Worm (Caenorhabditis elegans) whole organism, midembryonic: ENCODE measurements around the gene orc-3.

ENCODE experiments used
- T22C8.4 ChIP-seq: fragments of 200-800 bp; sonication (Bioruptor generic); IDR thresholded peaks from 2 replicates; pipeline ENCODE4 v1.3.6; 2022; ENCODE audit warnings: missing genetic modification characterization, missing compliant biosample characterization
- cog-1 ChIP-seq: sonication (generic microtip); optimal IDR thresholded peaks from 2 replicates; lab custom pipeline; 2016; ENCODE audit warnings: missing genetic modification characterization, missing compliant biosample characterization
- flt-1 ChIP-seq: fragments of 200-800 bp; sonication (Bioruptor generic); IDR thresholded peaks from 2 replicates; pipeline ENCODE4 v1.3.6; 2022; ENCODE audit warnings: missing genetic modification characterization, missing compliant biosample characterization
- klf-2 ChIP-seq: fragments of 200-800 bp; sonication (Bioruptor generic); conservative IDR thresholded peaks from 2 replicates; pipeline ENCODE4 v1.3.6; 2022; ENCODE audit warnings: missing genetic modification reagents, missing genetic modification characterization, missing compliant biosample characterization
- med-1 ChIP-seq: sonication (generic microtip); optimal IDR thresholded peaks from 2 replicates; lab custom pipeline; 2017; ENCODE audit warnings: missing genetic modification characterization, mild to moderate bottlenecking, missing compliant biosample characterization, antibody characterized with exemption, missing genetic modification reagents; ENCODE audit not compliant: insufficient read depth
- ref-1 ChIP-seq: fragments of 200-800 bp; sonication (Bioruptor generic); conservative IDR thresholded peaks from 2 replicates; pipeline ENCODE4 v1.3.6; 2022; ENCODE audit warnings: missing genetic modification reagents, missing genetic modification characterization, missing compliant biosample characterization
- tab-1 ChIP-seq: fragments of 200-800 bp; sonication (Bioruptor generic); IDR thresholded peaks from 2 replicates; pipeline ENCODE4 v1.3.6; 2022; ENCODE audit warnings: missing genetic modification characterization, missing compliant biosample characterization
- ztf-23 ChIP-seq: fragments of 200-800 bp; sonication (Bioruptor generic); IDR thresholded peaks from 2 replicates; pipeline ENCODE4 v1.3.6; 2022; ENCODE audit warnings: missing genetic modification reagents, missing genetic modification characterization, missing compliant biosample characterization
- ztf-29 ChIP-seq: fragments of 200-800 bp; sonication (Bioruptor generic); IDR thresholded peaks from 2 replicates; pipeline ENCODE4 v1.3.6; 2022; ENCODE audit warnings: missing genetic modification reagents, missing genetic modification characterization, missing compliant biosample characterization

orc-3 gene

DNA sequence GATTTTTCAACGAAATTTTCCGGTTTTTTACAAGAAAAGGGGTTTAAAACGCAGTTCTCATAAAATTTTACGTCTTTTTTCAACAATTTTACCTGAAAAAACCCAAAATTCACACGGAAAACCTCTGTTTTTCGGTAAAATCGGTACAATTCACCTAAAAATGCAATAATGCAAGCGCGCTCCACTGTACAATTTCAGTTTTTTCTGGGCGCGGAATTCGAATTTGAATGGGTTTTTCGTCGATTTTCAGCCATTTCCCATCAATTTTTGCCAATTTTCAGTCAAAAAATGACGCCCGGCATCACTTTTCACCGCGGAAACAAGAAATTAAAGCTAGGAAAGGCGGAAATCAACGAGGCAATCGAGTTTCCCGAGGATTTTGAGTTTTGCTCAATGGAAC is at the start of gene orc-3:
Gene orc-3 (plus strand): TSS at position 282 of the 400 bp plus-strand sequence.
- no peak for TF ChIP-seq cog-1
- TF ChIP-seq T22C8.4 (GFP tag; lab: Robert Waterston, UW): no peak

DNA sequence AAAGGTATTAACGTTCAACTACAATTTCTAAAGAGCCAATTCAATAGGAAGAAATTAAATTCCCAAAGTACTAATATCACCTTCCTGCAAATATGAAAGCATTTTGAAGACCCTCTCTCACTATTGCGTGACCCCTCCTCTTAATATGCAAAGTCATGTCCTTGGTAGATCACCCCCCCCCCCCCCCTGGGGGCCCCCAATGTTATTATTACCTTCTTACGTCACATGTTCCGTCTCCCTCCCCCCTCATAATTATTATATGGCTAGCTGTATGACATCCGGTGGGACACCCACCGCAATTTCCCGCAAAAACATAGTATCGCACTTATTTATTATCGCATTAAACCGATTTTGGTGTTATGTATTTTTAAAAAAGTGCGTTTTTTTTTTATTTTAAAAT is 46.0 kb upstream of the orc-3 start:
- TF ChIP-seq cog-1 (no peak), klf-2 (GFP tag; lab: Robert Waterston, UW) (no peak), T22C8.4 (GFP tag; lab: Robert Waterston, UW) (no peak), ref-1 (GFP tag; lab: Robert Waterston, UW) (no peak), flt-1 (no peak), ztf-29 (GFP tag; lab: Robert Waterston, UW) (no peak), tab-1 (GFP tag; lab: Robert Waterston, UW) (no peak), med-1 (no peak), ztf-23 (GFP tag; lab: Robert Waterston, UW) (no peak)

DNA sequence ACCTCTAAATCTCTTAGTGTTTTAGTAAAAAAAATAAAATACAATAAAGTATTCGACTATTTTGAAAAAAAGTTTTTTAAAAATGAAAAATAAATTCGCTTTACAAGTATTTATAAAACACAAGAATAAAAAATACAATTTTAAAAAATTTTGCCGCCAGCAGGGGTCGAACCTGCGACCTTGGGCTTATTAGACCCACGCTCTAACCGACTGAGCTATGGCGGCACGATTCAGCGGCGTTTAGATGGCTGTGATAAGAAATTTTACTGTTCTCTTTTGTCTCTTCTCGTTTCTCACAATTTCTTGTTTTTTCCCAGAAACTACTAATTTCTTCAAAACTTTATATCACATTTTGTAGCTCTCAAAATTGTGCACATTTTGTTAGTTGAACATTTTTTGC is 44.7 kb upstream of the orc-3 start:
- TF ChIP-seq med-1 (no peak), ref-1 (GFP tag; lab: Robert Waterston, UW) (no peak), T22C8.4 (GFP tag; lab: Robert Waterston, UW) (no peak), klf-2 (GFP tag; lab: Robert Waterston, UW) (no peak), cog-1 (no peak), ztf-23 (GFP tag; lab: Robert Waterston, UW) (no peak), ztf-29 (GFP tag; lab: Robert Waterston, UW) (no peak), tab-1 (GFP tag; lab: Robert Waterston, UW) (no peak), flt-1 (no peak)

DNA sequence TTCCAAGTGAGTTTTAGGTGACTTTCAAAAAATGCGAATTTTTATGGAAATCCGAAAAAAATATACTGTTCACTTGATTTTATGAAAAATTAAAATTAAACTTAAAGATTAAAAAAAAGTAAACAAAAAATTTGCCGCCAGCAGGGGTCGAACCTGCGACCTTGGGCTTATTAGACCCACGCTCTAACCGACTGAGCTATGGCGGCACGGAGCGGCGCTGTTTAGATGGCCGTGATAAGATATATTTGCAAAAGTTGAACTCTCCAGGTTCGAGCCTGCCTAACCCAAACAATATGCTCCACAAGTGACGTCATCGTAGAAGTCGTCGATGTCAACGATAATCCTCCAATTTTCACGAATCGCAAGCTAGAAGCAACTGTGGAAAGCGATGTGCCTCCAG is 43.3 kb upstream of the orc-3 start:
- TF ChIP-seq ztf-23 (GFP tag; lab: Robert Waterston, UW): no peak
- no peak for TF ChIP-seq T22C8.4 (GFP tag; lab: Robert Waterston, UW)
- no peak for TF ChIP-seq ztf-29 (GFP tag; lab: Robert Waterston, UW)
- TF ChIP-seq klf-2 (GFP tag; lab: Robert Waterston, UW): no peak
- TF ChIP-seq cog-1: no peak
- no peak for TF ChIP-seq ref-1 (GFP tag; lab: Robert Waterston, UW)
- no peak for TF ChIP-seq tab-1 (GFP tag; lab: Robert Waterston, UW)
- no peak for TF ChIP-seq med-1
- TF ChIP-seq flt-1: no peak

DNA sequence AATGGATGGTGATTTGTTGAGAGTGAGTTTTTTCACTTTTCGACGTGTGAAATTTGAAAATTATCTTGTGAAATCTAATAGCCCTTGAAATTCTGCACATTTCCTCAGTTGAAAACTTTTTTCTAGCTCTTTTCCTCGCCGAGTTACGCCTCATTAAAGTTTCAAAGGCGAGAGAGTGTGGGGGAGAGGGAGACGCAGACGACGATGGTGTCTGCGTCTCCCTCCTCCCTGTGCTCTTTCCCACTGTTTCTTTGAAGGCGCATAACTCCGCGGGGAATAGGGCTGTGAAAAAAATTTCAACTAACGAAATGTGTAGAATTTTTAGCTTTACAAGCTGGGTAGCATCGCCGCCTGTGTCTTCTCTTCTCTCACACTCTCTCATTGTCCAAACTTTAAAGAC is 41.5 kb upstream of the orc-3 start:
- TF ChIP-seq tab-1 (GFP tag; lab: Robert Waterston, UW) (no peak), ztf-29 (GFP tag; lab: Robert Waterston, UW) (no peak), ref-1 (GFP tag; lab: Robert Waterston, UW) (no peak), T22C8.4 (GFP tag; lab: Robert Waterston, UW) (no peak), med-1 (no peak), ztf-23 (GFP tag; lab: Robert Waterston, UW) (no peak), klf-2 (GFP tag; lab: Robert Waterston, UW) (no peak), cog-1 (no peak), flt-1 (no peak)

DNA sequence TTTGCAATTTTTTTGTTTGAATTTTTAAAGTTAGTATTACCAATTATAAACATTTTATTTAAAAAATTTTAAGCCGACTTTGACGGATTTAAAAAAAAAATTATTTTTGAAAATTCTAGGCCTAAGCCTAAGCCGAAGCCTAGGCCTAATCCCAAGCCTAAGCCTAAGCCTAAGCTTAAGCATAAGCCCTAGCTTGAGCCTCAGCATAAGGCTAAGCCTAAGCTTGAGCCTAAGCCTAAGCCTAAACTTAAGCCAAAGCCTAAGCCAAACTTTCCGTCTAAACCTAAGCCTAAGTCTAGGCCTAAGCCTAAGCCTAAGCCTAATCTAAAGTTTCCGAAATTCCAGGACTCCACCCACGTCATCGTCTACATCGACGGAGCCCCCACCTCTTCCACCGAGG is 38.3 kb upstream of the orc-3 start:
- TF ChIP-seq med-1 (no peak), T22C8.4 (GFP tag; lab: Robert Waterston, UW) (no peak), flt-1 (no peak), ztf-23 (GFP tag; lab: Robert Waterston, UW) (no peak), ztf-29 (GFP tag; lab: Robert Waterston, UW) (no peak; the same call in 1 of the 2 replicates), tab-1 (GFP tag; lab: Robert Waterston, UW) (no peak), klf-2 (GFP tag; lab: Robert Waterston, UW) (no peak), cog-1 (no peak), ref-1 (GFP tag; lab: Robert Waterston, UW) (no peak)

DNA sequence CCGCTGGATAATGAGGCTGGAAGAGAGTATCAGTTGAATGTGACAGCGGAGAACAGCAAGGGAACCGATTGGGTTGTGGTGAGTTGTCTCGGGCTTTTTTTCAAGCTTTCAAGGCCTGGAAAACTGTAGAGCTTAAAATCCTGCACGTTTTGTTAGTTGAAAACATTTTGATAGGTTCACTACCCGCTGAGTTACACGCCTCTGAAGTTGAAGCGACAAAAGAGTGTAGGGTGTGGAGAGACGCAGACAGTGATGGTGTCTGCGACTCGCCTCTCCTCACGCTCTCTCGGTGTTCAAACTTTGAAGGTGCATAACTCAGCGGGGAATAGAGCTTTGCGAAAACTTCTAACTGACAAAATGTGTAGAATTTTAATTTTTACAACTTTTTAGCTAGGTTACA is 34.6 kb upstream of the orc-3 start:
- TF ChIP-seq flt-1: no peak
- no peak for TF ChIP-seq ref-1 (GFP tag; lab: Robert Waterston, UW)
- no peak for TF ChIP-seq klf-2 (GFP tag; lab: Robert Waterston, UW)
- no peak for TF ChIP-seq T22C8.4 (GFP tag; lab: Robert Waterston, UW)
- no peak for TF ChIP-seq ztf-23 (GFP tag; lab: Robert Waterston, UW)
- no peak for TF ChIP-seq cog-1
- no peak for TF ChIP-seq tab-1 (GFP tag; lab: Robert Waterston, UW)
- TF ChIP-seq ztf-29 (GFP tag; lab: Robert Waterston, UW): no peak
- no peak for TF ChIP-seq med-1

DNA sequence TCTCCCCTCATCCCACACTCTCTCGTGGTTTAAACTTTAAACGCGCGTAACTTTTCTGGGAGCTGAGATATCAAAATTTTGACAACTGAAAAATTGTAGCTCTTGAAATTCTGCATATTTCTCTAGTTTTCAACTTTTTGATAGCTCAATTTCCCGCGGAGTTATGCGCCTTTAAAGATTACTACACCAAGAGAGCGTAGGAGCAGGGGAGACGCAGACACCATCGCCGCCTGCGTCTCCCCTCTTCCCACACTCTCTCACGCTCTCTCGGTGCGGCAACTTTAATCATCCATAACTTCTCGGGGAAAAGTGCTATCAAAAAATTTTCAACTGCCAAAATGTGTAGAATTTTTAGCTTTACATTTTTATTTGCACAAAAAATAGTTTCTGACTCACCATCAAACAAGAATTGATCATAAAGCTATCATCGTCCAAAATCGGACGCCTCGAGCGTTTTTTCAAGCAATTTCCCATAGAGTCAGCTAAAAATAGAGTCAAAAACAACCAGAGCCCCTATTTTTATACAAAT is 31.8 kb upstream of the orc-3 start, which contains the start of gene eak-3:
Gene eak-3 (minus strand): TSS at position 479 of the 529 bp plus-strand sequence.
- TF ChIP-seq ref-1 (GFP tag; lab: Robert Waterston, UW): no peak
- no peak for TF ChIP-seq T22C8.4 (GFP tag; lab: Robert Waterston, UW)
- TF ChIP-seq cog-1: no peak

DNA sequence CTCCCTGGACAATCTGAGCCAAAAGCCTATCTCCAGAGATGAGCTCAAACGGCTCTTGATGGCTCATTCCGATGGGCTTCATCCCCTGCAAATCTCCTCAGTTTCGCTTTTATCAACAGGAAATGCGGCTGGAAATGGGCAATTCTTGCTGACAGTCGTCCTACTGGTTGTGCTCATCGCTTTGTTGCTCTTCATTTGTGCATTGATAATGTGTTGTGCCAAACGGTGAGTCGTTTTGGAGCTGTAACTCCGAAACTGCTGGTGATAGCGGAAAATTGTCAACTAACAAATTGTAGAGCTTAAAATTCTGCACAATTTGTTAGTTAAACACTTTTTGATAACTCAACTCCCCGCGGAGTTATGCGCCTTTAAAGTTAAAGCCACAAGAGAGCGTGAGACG is 28.9 kb upstream of the orc-3 start:
- no peak for TF ChIP-seq ztf-23 (GFP tag; lab: Robert Waterston, UW)
- TF ChIP-seq med-1: no peak
- no peak for TF ChIP-seq ref-1 (GFP tag; lab: Robert Waterston, UW)
- TF ChIP-seq flt-1: no peak
- TF ChIP-seq cog-1: no peak
- TF ChIP-seq klf-2 (GFP tag; lab: Robert Waterston, UW): no peak
- TF ChIP-seq tab-1 (GFP tag; lab: Robert Waterston, UW): no peak
- TF ChIP-seq ztf-29 (GFP tag; lab: Robert Waterston, UW): no peak
- no peak for TF ChIP-seq T22C8.4 (GFP tag; lab: Robert Waterston, UW)

DNA sequence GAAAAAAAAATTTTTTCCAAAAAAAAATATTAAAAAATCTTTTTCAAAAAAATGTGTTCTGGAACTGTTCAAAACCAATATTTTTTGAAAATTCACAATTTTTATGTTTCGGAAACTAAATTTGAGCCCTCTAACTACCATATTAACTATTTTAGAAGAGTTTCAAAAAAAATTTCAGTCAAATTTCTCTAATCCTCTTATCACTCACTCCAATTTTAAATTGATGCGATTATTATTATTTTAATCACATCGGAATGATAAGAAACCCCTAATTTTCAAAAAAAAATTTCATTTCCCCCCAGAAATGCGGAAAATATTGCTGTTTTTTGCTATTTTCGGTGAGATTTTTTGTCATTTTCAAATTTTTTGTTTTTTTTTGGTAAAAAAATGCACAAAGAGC is 26.2 kb upstream of the orc-3 start, which contains the start of gene nspg-8:
Gene nspg-8 (plus strand): TSS at position 301 of the 400 bp plus-strand sequence.
- TF ChIP-seq cog-1: no peak
- no peak for TF ChIP-seq ztf-23 (GFP tag; lab: Robert Waterston, UW)
- TF ChIP-seq ref-1 (GFP tag; lab: Robert Waterston, UW): no peak
- TF ChIP-seq med-1: no peak
- no peak for TF ChIP-seq ztf-29 (GFP tag; lab: Robert Waterston, UW)
- TF ChIP-seq T22C8.4 (GFP tag; lab: Robert Waterston, UW): no peak
- TF ChIP-seq tab-1 (GFP tag; lab: Robert Waterston, UW): no peak
- TF ChIP-seq flt-1: no peak
- TF ChIP-seq klf-2 (GFP tag; lab: Robert Waterston, UW): no peak
